Fruit fly (Drosophila melanogaster) whole organism, adult: ENCODE data around the gene Ube4B.

Experiments
- CG12768 ChIP-seq: fragments of 200-800 bp; sonication (Bioruptor generic); optimal IDR thresholded peaks from 2 replicates; lab custom pipeline; 2017; ENCODE audit warnings: missing biosample characterization, missing genetic modification characterization, mild to moderate bottlenecking, moderate library complexity, missing genetic modification reagents
- CG33017 ChIP-seq: fragments of 200-800 bp; sonication (Bioruptor generic); optimal IDR thresholded peaks from 2 replicates; lab custom pipeline; 2018; ENCODE audit warnings: missing biosample characterization, mild to moderate bottlenecking, missing genetic modification characterization, moderate library complexity
- pad ChIP-seq: fragments of 200-800 bp; sonication (Bioruptor generic); optimal IDR thresholded peaks from 3 replicates; lab custom pipeline; 2017; ENCODE audit warnings: missing biosample characterization, missing genetic modification characterization, mild to moderate bottlenecking, moderate library complexity, missing genetic modification reagents

dm6 chr2L:13021020-13021781 is 2.0 kb upstream of the Ube4B start, which contains the start of gene CG9933:
- no peak for TF ChIP-seq pad (GFP tag; lab: Kevin White, UChicago)
- TF ChIP-seq CG12768, result no peak
- TF ChIP-seq CG33017 (tag; lab: Kevin White, UChicago), result no peak
